Fruit fly (Drosophila melanogaster) whole organism, embryonic: Measurements from ENCODE around the gene Cnep1r2.

Experiments
- Abd-B ChIP-seq: fragments of 200-800 bp; sonication (Bioruptor generic); optimal IDR thresholded peaks from 2 replicates; lab custom pipeline; 2018; ENCODE audit warnings: missing biosample characterization, mild to moderate bottlenecking, missing genetic modification characterization, moderate library complexity
- CG11504 ChIP-seq: fragments of 200-800 bp; sonication (Bioruptor generic); optimal IDR thresholded peaks from 3 replicates; lab custom pipeline; 2019; ENCODE audit warnings: missing biosample characterization, mild to moderate bottlenecking, missing genetic modification characterization, moderate library complexity
- CG12155 ChIP-seq: fragments of 200-800 bp; sonication (Bioruptor generic); optimal IDR thresholded peaks from 3 replicates; lab custom pipeline; 2016; ENCODE audit warnings: missing biosample characterization, missing genetic modification characterization
- CG12219 ChIP-seq: fragments of 200-800 bp; sonication (Bioruptor generic); optimal IDR thresholded peaks from 3 replicates; lab custom pipeline; 2018; ENCODE audit warnings: missing biosample characterization, mild to moderate bottlenecking, missing genetic modification characterization
- CG12391 ChIP-seq: fragments of 200-800 bp; sonication (Bioruptor generic); optimal IDR thresholded peaks from 3 replicates; lab custom pipeline; 2018; ENCODE audit warnings: missing biosample characterization, mild to moderate bottlenecking, missing genetic modification characterization, moderate library complexity
- CG13424 ChIP-seq: fragments of 200-800 bp; sonication (Bioruptor generic); optimal IDR thresholded peaks from 2 replicates; lab custom pipeline; 2019; ENCODE audit warnings: missing biosample characterization, mild to moderate bottlenecking, missing genetic modification characterization, moderate library complexity
- CG14050 ChIP-seq: fragments of 200-800 bp; sonication (Bioruptor generic); IDR thresholded peaks from 3 replicates; pipeline ENCODE4 v1.3.6; 2022; ENCODE audit warnings: missing biosample characterization, missing genetic modification characterization
- CG1603 ChIP-seq: fragments of 200-800 bp; sonication (Bioruptor generic); optimal IDR thresholded peaks from 2 replicates; lab custom pipeline; 2019; ENCODE audit warnings: missing biosample characterization, mild to moderate bottlenecking, missing genetic modification characterization, moderate library complexity
- CG16863 ChIP-seq: fragments of 200-800 bp; sonication (Bioruptor generic); optimal IDR thresholded peaks from 3 replicates; lab custom pipeline; 2016; ENCODE audit warnings: missing biosample characterization, missing genetic modification characterization
- CG17829 ChIP-seq: fragments of 200-800 bp; optimal IDR thresholded peaks from 2 replicates; lab custom pipeline; 2019; ENCODE audit warnings: missing biosample characterization, mild to moderate bottlenecking, missing genetic modification characterization, moderate library complexity
- CG1792 ChIP-seq: fragments of 200-800 bp; sonication (Bioruptor generic); optimal IDR thresholded peaks from 2 replicates; lab custom pipeline; 2016; ENCODE audit warnings: missing biosample characterization, missing genetic modification characterization
- CG2678 ChIP-seq: fragments of 200-800 bp; sonication (Bioruptor generic); optimal IDR thresholded peaks from 3 replicates; lab custom pipeline; 2019; ENCODE audit warnings: missing biosample characterization, mild to moderate bottlenecking, missing genetic modification characterization, moderate library complexity
- CG3065 ChIP-seq: fragments of 200-800 bp; sonication (Bioruptor generic); optimal IDR thresholded peaks from 2 replicates; lab custom pipeline; 2016; ENCODE audit warnings: missing biosample characterization, missing genetic modification characterization
- CG34224 ChIP-seq: fragments of 200-800 bp; sonication (Bioruptor generic); IDR thresholded peaks from 3 replicates; pipeline ENCODE4 v1.3.6; 2022; ENCODE audit warnings: missing biosample characterization, missing genetic modification characterization; ENCODE audit not compliant: partially characterized antibody
- CG3726 ChIP-seq: fragments of 200-800 bp; sonication (Bioruptor generic); IDR thresholded peaks from 3 replicates; pipeline ENCODE4, ENCODE4 v1.3.6; 2022; ENCODE audit warnings: missing biosample characterization, missing genetic modification characterization
- CG43689 ChIP-seq: fragments of 200-800 bp; sonication (Bioruptor generic); IDR thresholded peaks from 2 replicates; pipeline ENCODE4 v1.3.6; 2022; ENCODE audit warnings: missing biosample characterization, missing genetic modification characterization
- CG7987 ChIP-seq: fragments of 200-800 bp; sonication (Bioruptor generic); optimal IDR thresholded peaks from 2 replicates; lab custom pipeline; 2018; ENCODE audit warnings: missing biosample characterization, mild to moderate bottlenecking, missing genetic modification characterization, moderate library complexity
- CG8765 ChIP-seq: fragments of 200-800 bp; sonication (Bioruptor generic); IDR thresholded peaks from 2 replicates; pipeline ENCODE4 v1.3.6; 2022; ENCODE audit warnings: missing biosample characterization, missing genetic modification characterization
- CG8924 ChIP-seq: fragments of 200-800 bp; optimal IDR thresholded peaks from 3 replicates; lab custom pipeline; 2019; ENCODE audit warnings: missing biosample characterization, mild to moderate bottlenecking, missing genetic modification characterization, moderate library complexity
- CG9932 ChIP-seq: fragments of 200-800 bp; sonication (Bioruptor generic); IDR thresholded peaks from 2 replicates; pipeline ENCODE4 v1.3.6; 2022; ENCODE audit warnings: missing biosample characterization, missing genetic modification characterization
- Dfd ChIP-seq, 2 experiments: fragments of >200 bp; optimal IDR thresholded peaks; 2 replicates each; lab custom pipeline; 2017; ENCODE audit warnings: missing biosample characterization in 2 of 2, missing genetic modification characterization in 2 of 2
- Hand ChIP-seq: fragments of 200-800 bp; sonication (Bioruptor generic); optimal IDR thresholded peaks from 2 replicates; lab custom pipeline; 2017; ENCODE audit warnings: mild to moderate bottlenecking, missing biosample characterization, missing genetic modification reagents, missing genetic modification characterization
- Hmx ChIP-seq: fragments of 200-800 bp; sonication (Bioruptor generic); optimal IDR thresholded peaks from 2 replicates; lab custom pipeline; 2016; ENCODE audit warnings: missing biosample characterization, missing genetic modification characterization
- MTF-1 ChIP-seq: fragments of 200-800 bp; sonication (Bioruptor generic); optimal IDR thresholded peaks from 2 replicates; lab custom pipeline; 2018; ENCODE audit warnings: missing biosample characterization, mild to moderate bottlenecking, missing genetic modification characterization, borderline replicate concordance
- Myb ChIP-seq: fragments of 200-800 bp; sonication (Bioruptor generic); optimal IDR thresholded peaks from 2 replicates; lab custom pipeline; 2016; ENCODE audit warnings: missing biosample characterization, missing genetic modification characterization
- NfI ChIP-seq: fragments of 200-800 bp; sonication (Bioruptor generic); optimal IDR thresholded peaks from 3 replicates; lab custom pipeline; 2018; ENCODE audit warnings: missing biosample characterization, mild to moderate bottlenecking, missing genetic modification characterization, moderate library complexity
- Oaz ChIP-seq: fragments of 200-800 bp; sonication (Bioruptor generic); IDR thresholded peaks from 2 replicates; pipeline ENCODE4 v1.3.6; 2022; ENCODE audit warnings: missing biosample characterization, missing genetic modification characterization
- Optix ChIP-seq: fragments of 200-800 bp; sonication (Bioruptor generic); IDR thresholded peaks from 3 replicates; pipeline ENCODE4 v1.3.6; 2022; ENCODE audit warnings: missing biosample characterization, missing genetic modification characterization
- Ravus ChIP-seq: fragments of 200-800 bp; sonication (Bioruptor generic); IDR thresholded peaks from 2 replicates; pipeline ENCODE4 v1.3.6; 2022; ENCODE audit warnings: missing biosample characterization, missing genetic modification characterization
- Sry-δ ChIP-seq: fragments of 200-800 bp; sonication (Bioruptor generic); optimal IDR thresholded peaks from 2 replicates; lab custom pipeline; 2016; ENCODE audit warnings: missing biosample characterization, missing genetic modification characterization
- Taf1 ChIP-seq: fragments of 200-800 bp; sonication (Bioruptor generic); IDR thresholded peaks from 2 replicates; pipeline ENCODE4 v1.3.6; 2022; ENCODE audit warnings: missing biosample characterization, missing genetic modification characterization
- Trl ChIP-seq, 3 experiments: fragments of >200 bp in 2 of 3; fragments of 200-800 bp in 1 of 3; sonication (Bioruptor generic) in 1 of 3; optimal IDR thresholded peaks; 2 replicates in 1 of 3; 3 replicates in 2 of 3; lab custom pipeline; 2016 to 2017; ENCODE audit warnings: missing biosample characterization in 1 of 3, missing genetic modification characterization in 1 of 3
- abd-A ChIP-seq: fragments of 200-800 bp; sonication (Bioruptor generic); optimal IDR thresholded peaks from 3 replicates; lab custom pipeline; 2019; ENCODE audit warnings: missing biosample characterization, mild to moderate bottlenecking, missing genetic modification characterization, moderate library complexity
- bab2 ChIP-seq: fragments of 200-800 bp; sonication (Bioruptor generic); optimal IDR thresholded peaks from 2 replicates; lab custom pipeline; 2016; ENCODE audit warnings: missing biosample characterization, missing genetic modification characterization
- bowl ChIP-seq: fragments of 200-800 bp; sonication (Bioruptor generic); IDR thresholded peaks from 2 replicates; pipeline ENCODE4 v1.3.6; 2022; ENCODE audit warnings: missing biosample characterization, missing genetic modification characterization
- btn ChIP-seq: fragments of 200-800 bp; sonication (Bioruptor generic); optimal IDR thresholded peaks from 2 replicates; lab custom pipeline; 2016; ENCODE audit warnings: missing biosample characterization, missing genetic modification characterization
- corto ChIP-seq: fragments of 200-800 bp; sonication (Bioruptor generic); optimal IDR thresholded peaks from 2 replicates; lab custom pipeline; 2016; ENCODE audit warnings: missing biosample characterization, mild to moderate bottlenecking, missing genetic modification characterization, moderate library complexity
- dysf ChIP-seq: fragments of 200-800 bp; sonication (Bioruptor generic); IDR thresholded peaks from 3 replicates; pipeline ENCODE4 v1.3.6; 2022; ENCODE audit warnings: missing biosample characterization, missing genetic modification characterization
- eyg ChIP-seq: fragments of 200-800 bp; sonication (Bioruptor generic); optimal IDR thresholded peaks from 3 replicates; lab custom pipeline; 2016; ENCODE audit warnings: missing biosample characterization, missing genetic modification characterization
- ind ChIP-seq: fragments of 200-800 bp; sonication (Bioruptor generic); optimal IDR thresholded peaks from 3 replicates; lab custom pipeline; 2016; ENCODE audit warnings: missing biosample characterization, missing genetic modification characterization
- klu ChIP-seq: fragments of 200-800 bp; sonication (Bioruptor generic); IDR thresholded peaks from 2 replicates; pipeline ENCODE4 v1.3.6; 2022; ENCODE audit warnings: missing biosample characterization, missing genetic modification characterization
- kni ChIP-seq: fragments of 200-800 bp; sonication (Bioruptor generic); optimal IDR thresholded peaks from 3 replicates; lab custom pipeline; 2017; ENCODE audit warnings: mild to moderate bottlenecking, missing biosample characterization, missing genetic modification reagents, missing genetic modification characterization
- org-1 ChIP-seq: fragments of 200-800 bp; sonication (Bioruptor generic); optimal IDR thresholded peaks from 2 replicates; lab custom pipeline; 2017; ENCODE audit warnings: missing biosample characterization, missing genetic modification characterization
- pan ChIP-seq, 4 experiments: fragments of >200 bp in 3 of 4; fragments of 200-800 bp in 1 of 4; sonication (Bioruptor generic) in 1 of 4; optimal IDR thresholded peaks in 3 of 4; IDR thresholded peaks in 1 of 4; 2 replicates each; pipeline versions ENCODE4 v1.3.6 to Lab custom; 2017 to 2022; ENCODE audit warnings: missing biosample characterization in 2 of 4, missing genetic modification characterization in 2 of 4, mixed read lengths in 1 of 4
- pho ChIP-seq: fragments of 200-800 bp; sonication (Bioruptor generic); optimal IDR thresholded peaks from 2 replicates; lab custom pipeline; 2016; ENCODE audit warnings: missing biosample characterization, missing genetic modification characterization
- phol ChIP-seq: fragments of 200-800 bp; sonication (Bioruptor generic); optimal IDR thresholded peaks from 3 replicates; lab custom pipeline; 2018; ENCODE audit warnings: missing biosample characterization, mild to moderate bottlenecking, missing genetic modification characterization, moderate library complexity
- run ChIP-seq: fragments of 200-800 bp; sonication (Bioruptor generic); optimal IDR thresholded peaks from 3 replicates; lab custom pipeline; 2018; ENCODE audit warnings: missing biosample characterization, mild to moderate bottlenecking, missing genetic modification characterization
- salm ChIP-seq: fragments of 200-800 bp; sonication (Bioruptor generic); optimal IDR thresholded peaks from 2 replicates; lab custom pipeline; 2018; ENCODE audit warnings: missing biosample characterization, mild to moderate bottlenecking, missing genetic modification characterization
- ssp ChIP-seq: fragments of 200-800 bp; sonication (Bioruptor generic); IDR thresholded peaks from 2 replicates; pipeline ENCODE4 v1.3.6; 2022; ENCODE audit warnings: missing biosample characterization, missing genetic modification characterization

Cnep1r2 gene

dm6 chr3L:10656451-10657198 lies 18.7 kb downstream of the Cnep1r2 start (continued):
- TF ChIP-seq Hand (no peak), klu (no peak), CG8924 (tag; lab: Kevin White, UChicago) (peak; percentile 59), CG1603 (tag; lab: Kevin White, UChicago) (peak; percentile 72), Optix (GFP tag; lab: Robert Waterston, UW) (no peak), CG11504 (tag; lab: Kevin White, UChicago) (peak; percentile 65), MTF-1 (GFP tag; lab: Kevin White, UChicago) (peak; percentile 88), CG3726 (GFP tag; lab: Robert Waterston, UW) (no peak), CG8765 (GFP tag; lab: Robert Waterston, UW) (no peak), org-1 (GFP tag; lab: Kevin White, UChicago) (peak; percentile 76), CG1792 (peak; percentile 70), Abd-B (no peak), run (peak; percentile 23), Trl (optimal IDR thresholded peaks at IDR 0.05; lab: Kevin White, UChicago) (no peak), Trl (GFP tag; optimal IDR thresholded peaks at IDR 0.05; lab: Kevin White, UChicago) (peak; percentile 77), CG9932 (GFP tag; lab: Robert Waterston, UW) (no peak), CG14050 (GFP tag; lab: Robert Waterston, UW) (no peak), Taf1 (no peak), CG43689 (GFP tag; lab: Robert Waterston, UW) (no peak), CG34224 (GFP tag; lab: Robert Waterston, UW) (no peak), Hmx (GFP tag; lab: Kevin White, UChicago) (no peak), CG16863 (GFP tag; lab: Kevin White, UChicago) (peak; percentile 40), corto (GFP tag; lab: Kevin White, UChicago) (no peak), CG13424 (tag; lab: Kevin White, UChicago) (peak; percentile 49), phol (tag; lab: Kevin White, UChicago) (no peak), CG2678 (tag; lab: Kevin White, UChicago) (peak; percentile 81), CG7987 (GFP tag; lab: Kevin White, UChicago) (peak; percentile 90), eyg (GFP tag; lab: Kevin White, UChicago) (peak; percentile 53), NfI (GFP tag; lab: Kevin White, UChicago) (peak; percentile 48), CG12219 (GFP tag; lab: Kevin White, UChicago) (peak; percentile 56), kni (no peak), CG3065 (GFP tag; lab: Kevin White, UChicago) (no peak), Ravus (no peak), bab2 (GFP tag; lab: Kevin White, UChicago) (peak; percentile 81), ind (GFP tag; lab: Kevin White, UChicago) (no peak), CG12155 (peak; percentile 32), Sry-δ (GFP tag; lab: Kevin White, UChicago) (peak; percentile 34), bowl (no peak), Myb (peak; percentile 16), abd-A (tag; lab: Kevin White, UChicago) (no peak), btn (GFP tag; lab: Kevin White, UChicago) (peak; percentile 43), salm (tag; lab: Kevin White, UChicago) (peak; percentile 70), Dfd (GFP tag; optimal IDR thresholded peaks at IDR 0.05; lab: Kevin White, UChicago) (no peak), ssp (GFP tag; lab: Robert Waterston, UW) (no peak), Oaz (GFP tag; lab: Robert Waterston, UW) (no peak), pan (optimal IDR thresholded peaks at IDR 0.05; lab: Kevin White, UChicago) (no peak), pan (GFP tag; optimal IDR thresholded peaks at IDR 0.05 in 1 of 2, IDR thresholded peaks at IDR 0.05 in 1 of 2) (peak in 1 of 2 experiments; percentile 62), dysf (GFP tag; lab: Robert Waterston, UW) (no peak), CG17829 (tag; lab: Kevin White, UChicago) (peak; percentile 14), pho (GFP tag; lab: Kevin White, UChicago) (peak; percentile 42), CG12391 (tag; lab: Kevin White, UChicago) (peak; percentile 46)
